Fruit fly (Drosophila melanogaster) whole organism, prepupa: Measurements from ENCODE around the gene CG1578.

ENCODE experiments used
- Blimp-1 ChIP-seq: fragments of 200-800 bp; sonication (Bioruptor generic); optimal IDR thresholded peaks from 3 replicates; lab custom pipeline; 2017; ENCODE audit warnings: missing biosample characterization, missing genetic modification characterization, mild to moderate bottlenecking, moderate library complexity, missing genetic modification reagents
- CG11902 ChIP-seq: fragments of 200-800 bp; sonication (Bioruptor generic); optimal IDR thresholded peaks from 3 replicates; lab custom pipeline; 2016; ENCODE audit warnings: missing biosample characterization, missing genetic modification characterization
- CG15336 ChIP-seq: fragments of 200-800 bp; sonication (Bioruptor generic); IDR thresholded peaks from 2 replicates; pipeline ENCODE4 v1.3.6; 2022; ENCODE audit warnings: missing biosample characterization, missing genetic modification characterization
- CG1621 ChIP-seq: fragments of 200-800 bp; sonication (Bioruptor generic); optimal IDR thresholded peaks from 3 replicates; lab custom pipeline; 2018; ENCODE audit warnings: missing biosample characterization, mild to moderate bottlenecking, missing genetic modification characterization
- CG3032 ChIP-seq: fragments of 200-800 bp; optimal IDR thresholded peaks from 2 replicates; lab custom pipeline; 2019; ENCODE audit warnings: missing biosample characterization, mild to moderate bottlenecking, missing genetic modification characterization, moderate library complexity
- CG32006 ChIP-seq: fragments of 200-800 bp; sonication (Bioruptor generic); optimal IDR thresholded peaks from 3 replicates; lab custom pipeline; 2017; ENCODE audit warnings: missing biosample characterization, mild to moderate bottlenecking, missing genetic modification characterization
- CG34406 ChIP-seq: fragments of 200-800 bp; sonication (Bioruptor generic); optimal IDR thresholded peaks from 3 replicates; lab custom pipeline; 2016; ENCODE audit warnings: missing biosample characterization, missing genetic modification characterization
- CG4318 ChIP-seq: fragments of 200-800 bp; sonication (Bioruptor generic); optimal IDR thresholded peaks from 3 replicates; lab custom pipeline; 2017; ENCODE audit warnings: missing biosample characterization, mild to moderate bottlenecking, missing genetic modification characterization
- CG6163 ChIP-seq: fragments of 200-800 bp; sonication (Bioruptor generic); IDR thresholded peaks from 3 replicates; pipeline ENCODE4 v1.3.6; 2022; ENCODE audit warnings: missing biosample characterization, missing genetic modification characterization
- CG6808 ChIP-seq: fragments of 200-800 bp; sonication (Bioruptor generic); optimal IDR thresholded peaks from 3 replicates; lab custom pipeline; 2017; ENCODE audit warnings: missing biosample characterization, missing genetic modification characterization, mild to moderate bottlenecking, moderate library complexity, missing genetic modification reagents
- CG6854 ChIP-seq: fragments of 200-800 bp; sonication (Bioruptor generic); optimal IDR thresholded peaks from 2 replicates; lab custom pipeline; 2017; ENCODE audit warnings: missing biosample characterization, mild to moderate bottlenecking, missing genetic modification characterization
- CG8119 ChIP-seq: fragments of 200-800 bp; sonication (Bioruptor generic); IDR thresholded peaks from 3 replicates; pipeline ENCODE4 v1.3.6; 2022; ENCODE audit warnings: missing biosample characterization, missing genetic modification characterization
- CG8632 ChIP-seq: fragments of 200-800 bp; sonication (Bioruptor generic); optimal IDR thresholded peaks from 3 replicates; lab custom pipeline; 2016; ENCODE audit warnings: missing biosample characterization, missing genetic modification characterization
- Eip78C ChIP-seq: fragments of 200-800 bp; sonication (Bioruptor generic); peaks from one replicate; lab custom pipeline; 2016; ENCODE audit warnings: missing biosample characterization, missing genetic modification characterization
- Ets21C ChIP-seq: fragments of 200-800 bp; sonication (Bioruptor generic); optimal IDR thresholded peaks from 3 replicates; lab custom pipeline; 2016; ENCODE audit warnings: missing biosample characterization, missing genetic modification characterization
- Hr39 ChIP-seq: fragments of 200-800 bp; sonication (Bioruptor generic); optimal IDR thresholded peaks from 2 replicates; lab custom pipeline; 2016; ENCODE audit warnings: missing biosample characterization, missing genetic modification characterization
- Hr4 ChIP-seq: fragments of 200-800 bp; sonication (Bioruptor generic); optimal IDR thresholded peaks from 3 replicates; lab custom pipeline; 2016; ENCODE audit warnings: missing biosample characterization, missing genetic modification characterization
- Lpt ChIP-seq: fragments of 200-800 bp; sonication (Bioruptor generic); optimal IDR thresholded peaks from 3 replicates; lab custom pipeline; 2016; ENCODE audit warnings: missing biosample characterization, missing genetic modification characterization
- Met ChIP-seq: fragments of 200-800 bp; sonication (Bioruptor generic); optimal IDR thresholded peaks from 3 replicates; lab custom pipeline; 2016; ENCODE audit warnings: missing biosample characterization, missing genetic modification characterization
- OdsH ChIP-seq: fragments of 200-800 bp; sonication (Bioruptor generic); optimal IDR thresholded peaks from 3 replicates; lab custom pipeline; 2016; ENCODE audit warnings: missing biosample characterization, missing genetic modification characterization
- Sox15 ChIP-seq: fragments of 200-800 bp; sonication (Bioruptor generic); optimal IDR thresholded peaks from 3 replicates; lab custom pipeline; 2016; ENCODE audit warnings: missing biosample characterization, missing genetic modification characterization
- achi ChIP-seq: fragments of 200-800 bp; sonication (Bioruptor generic); optimal IDR thresholded peaks from 3 replicates; lab custom pipeline; 2016; ENCODE audit warnings: missing biosample characterization, missing genetic modification characterization
- acj6 ChIP-seq: fragments of 200-800 bp; sonication (Bioruptor generic); optimal IDR thresholded peaks from 3 replicates; lab custom pipeline; 2016; ENCODE audit warnings: missing biosample characterization, missing genetic modification characterization
- cyc ChIP-seq: fragments of 200-800 bp; sonication (Bioruptor generic); optimal IDR thresholded peaks from 3 replicates; lab custom pipeline; 2016; ENCODE audit warnings: missing biosample characterization, missing genetic modification characterization
- eg ChIP-seq: fragments of 200-800 bp; sonication (Bioruptor generic); IDR thresholded peaks from 3 replicates; pipeline ENCODE4 v1.3.6; 2022; ENCODE audit warnings: missing biosample characterization, missing genetic modification characterization
- fd59A ChIP-seq: fragments of 200-800 bp; sonication (Bioruptor generic); optimal IDR thresholded peaks from 2 replicates; lab custom pipeline; 2017; ENCODE audit warnings: missing biosample characterization, mild to moderate bottlenecking, missing genetic modification characterization, missing genetic modification reagents
- fkh ChIP-seq: fragments of 200-800 bp; sonication (Bioruptor generic); optimal IDR thresholded peaks from 3 replicates; lab custom pipeline; 2017; ENCODE audit warnings: missing biosample characterization, mild to moderate bottlenecking, missing genetic modification characterization, moderate library complexity
- lz ChIP-seq: fragments of 200-800 bp; sonication (Bioruptor generic); optimal IDR thresholded peaks from 3 replicates; lab custom pipeline; 2016; ENCODE audit warnings: missing biosample characterization, missing genetic modification characterization
- net ChIP-seq: fragments of 200-800 bp; sonication (Bioruptor generic); optimal IDR thresholded peaks from 3 replicates; lab custom pipeline; 2016; ENCODE audit warnings: missing biosample characterization, missing genetic modification characterization
- ss ChIP-seq, 2 experiments: fragments of 200-800 bp; sonication (Bioruptor generic); optimal IDR thresholded peaks; 2 replicates in 1 of 2; 3 replicates in 1 of 2; lab custom pipeline; 2017 to 2018; ENCODE audit warnings: mild to moderate bottlenecking in 2 of 2, missing biosample characterization in 2 of 2, missing genetic modification characterization in 2 of 2, moderate library complexity in 1 of 2
- svp ChIP-seq: fragments of 200-800 bp; sonication (Bioruptor generic); peaks from one replicate; lab custom pipeline; 2016; ENCODE audit warnings: missing biosample characterization, missing genetic modification characterization
- vri ChIP-seq: fragments of 200-800 bp; sonication (Bioruptor generic); optimal IDR thresholded peaks from 3 replicates; lab custom pipeline; 2016; ENCODE audit warnings: missing biosample characterization, mild to moderate bottlenecking, missing genetic modification characterization

The CG1578 gene

DNA sequence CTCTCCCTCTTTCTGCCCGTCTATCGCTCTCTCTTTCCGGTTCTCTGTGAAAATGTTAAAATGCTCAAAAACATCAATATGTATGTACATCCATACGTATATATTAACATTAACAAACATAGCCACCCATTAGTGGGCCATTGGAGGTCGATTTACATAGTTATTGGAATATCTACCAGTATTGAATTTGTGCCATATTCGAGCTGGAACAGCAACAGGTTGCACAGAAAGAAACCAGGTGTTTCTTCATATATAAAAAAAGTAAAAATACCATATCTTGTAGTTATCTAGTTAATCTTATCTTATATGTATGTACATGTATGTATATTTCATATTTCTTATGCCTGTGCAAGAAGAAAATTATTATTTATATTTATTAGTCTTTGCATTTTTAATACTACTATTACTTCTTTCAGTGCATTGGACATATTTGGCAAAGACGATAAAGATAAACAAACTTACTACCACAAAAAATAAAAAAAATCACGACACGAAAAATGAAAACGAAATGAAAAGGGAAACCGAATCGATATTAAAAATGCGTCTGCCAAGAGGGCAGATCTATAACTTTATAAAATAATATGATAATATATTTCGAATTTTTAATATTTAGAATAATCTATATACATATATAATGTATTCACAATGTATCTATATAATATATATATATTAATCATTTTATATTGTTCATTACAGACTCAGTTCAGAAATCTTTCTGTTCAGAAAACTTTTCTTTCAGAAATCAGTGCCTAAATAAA lies 32.3 kb upstream of the CG1578 start:
- TF ChIP-seq CG8632 (no peak), Hr39 (GFP tag; lab: Kevin White, UChicago) (no peak), ss (GFP tag; optimal IDR thresholded peaks at IDR 0.05; lab: Kevin White, UChicago) (no peak), lz (GFP tag; lab: Kevin White, UChicago) (no peak), Eip78C (peak; percentile 47), eg (GFP tag; lab: Robert Waterston, UW) (no peak), CG6163 (GFP tag; lab: Robert Waterston, UW) (no peak), CG6854 (GFP tag; lab: Kevin White, UChicago) (no peak), Hr4 (no peak), cyc (GFP tag; lab: Kevin White, UChicago) (no peak), fkh (GFP tag; lab: Kevin White, UChicago) (peak; percentile 26), svp (GFP tag; lab: Kevin White, UChicago) (peak; percentile 10), CG34406 (GFP tag; lab: Kevin White, UChicago) (peak; percentile 7), CG4318 (no peak), Blimp-1 (GFP tag; lab: Kevin White, UChicago) (peak; percentile 6), CG3032 (tag; lab: Kevin White, UChicago) (no peak), fd59A (GFP tag; lab: Kevin White, UChicago) (no peak)

DNA sequence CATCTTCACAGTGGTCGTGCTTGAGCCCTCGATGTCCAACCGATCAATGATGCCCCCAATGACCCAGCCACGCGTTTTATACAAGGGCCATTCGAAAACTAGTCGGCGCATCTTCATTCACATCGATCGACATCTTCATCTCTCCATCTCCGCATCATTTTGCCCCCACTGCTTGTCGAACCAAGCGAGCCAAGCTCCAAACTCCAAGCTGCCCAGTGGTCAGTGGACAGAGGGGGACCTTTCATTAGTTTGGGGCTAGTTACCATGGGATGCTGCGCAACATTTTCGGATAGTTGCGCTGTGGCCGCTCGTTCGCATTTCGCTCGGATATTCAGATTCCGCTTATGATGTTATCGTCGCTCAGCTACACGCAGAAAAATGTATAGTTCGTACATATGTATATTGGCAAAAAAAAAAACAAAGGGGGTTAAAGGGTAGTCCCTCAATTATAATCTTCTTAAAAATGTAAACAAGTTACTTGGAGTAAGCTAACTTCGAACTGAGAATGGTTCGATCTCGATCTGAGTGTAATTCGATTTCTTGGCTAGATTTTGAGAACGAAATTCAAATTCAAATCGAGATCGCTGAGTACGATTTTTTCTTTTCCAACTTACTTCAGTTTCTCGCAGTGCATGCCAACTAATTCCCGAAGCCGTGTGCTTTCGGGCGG lies 29.8 kb upstream of the CG1578 start, which contains the start of gene CG15740:
Gene CG15740, minus strand, starts transcription at position 51 of the 670 bp plus-strand sequence.
- TF ChIP-seq Hr4 = peak; percentile 4
- no peak for TF ChIP-seq CG32006 (GFP tag; lab: Kevin White, UChicago)
- peak; percentile 68 for TF ChIP-seq Eip78C
- TF ChIP-seq OdsH = peak; percentile 1
- TF ChIP-seq CG6163 (GFP tag; lab: Robert Waterston, UW) = 0 out of 3 replicates have a peak, but pooled peaks have one; percentile 24
- peak; percentile 36 for TF ChIP-seq CG15336 (GFP tag; lab: Robert Waterston, UW)

DNA sequence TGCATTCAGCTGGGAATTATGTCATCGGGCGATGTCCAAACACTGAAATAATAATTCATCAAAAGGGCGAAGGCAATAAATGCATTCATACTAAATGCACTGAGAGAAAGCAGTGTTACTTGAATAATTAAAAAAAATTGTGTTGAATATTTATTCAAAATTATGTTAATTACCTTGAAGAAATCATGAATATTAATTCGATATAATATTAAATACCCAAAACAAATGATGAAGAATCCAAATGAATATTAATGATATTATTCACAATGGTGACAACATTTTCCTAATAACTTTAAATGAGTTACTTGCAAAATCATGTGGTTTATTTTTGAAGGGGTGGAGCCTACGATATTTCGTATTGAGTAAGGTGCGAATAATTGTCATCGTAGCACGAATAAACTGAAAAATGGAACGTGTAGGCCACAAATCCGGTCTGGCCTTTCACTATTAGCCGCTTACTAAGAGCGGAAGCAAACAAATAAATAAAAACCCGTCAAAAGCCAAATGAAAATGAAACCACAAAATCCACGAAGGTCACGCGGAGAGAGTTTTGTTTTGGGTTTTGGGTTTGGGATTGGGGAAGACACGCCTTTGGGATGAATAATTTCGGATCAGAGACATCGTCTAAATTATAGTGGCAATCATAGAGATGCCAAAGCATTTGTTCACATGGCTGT lies 25.5 kb upstream of the CG1578 start:
- TF ChIP-seq net (no peak), CG8119 (no peak), Eip78C (peak; percentile 14)

DNA sequence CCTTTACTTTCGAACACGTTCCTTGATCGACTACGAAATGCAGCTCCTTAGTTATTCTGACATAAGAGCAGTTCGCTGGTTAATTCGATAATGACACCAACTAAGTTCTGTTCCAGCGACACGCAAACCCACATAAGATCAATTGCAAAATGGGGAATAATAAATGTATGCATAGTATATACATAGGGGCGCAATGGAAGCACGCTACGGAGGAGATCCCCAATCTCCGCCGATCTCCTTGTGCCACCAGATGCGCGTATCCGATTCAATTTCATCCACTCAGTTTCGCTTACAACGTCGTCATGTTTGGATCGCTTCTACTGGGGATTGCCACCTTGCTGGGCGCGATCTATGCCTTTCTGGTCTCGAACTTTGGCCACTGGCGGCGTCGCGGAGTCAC lies 23.0 kb upstream of the CG1578 start, which contains the start of gene Cyp28c1:
Gene Cyp28c1, plus strand, starts transcription at position 301 of the 400 bp plus-strand sequence.
- TF ChIP-seq achi (GFP tag; lab: Kevin White, UChicago) (no peak), CG6808 (GFP tag; lab: Kevin White, UChicago) (no peak), Sox15 (no peak), CG6163 (GFP tag; lab: Robert Waterston, UW) (no peak), CG3032 (tag; lab: Kevin White, UChicago) (no peak), Met (GFP tag; lab: Kevin White, UChicago) (no peak), Ets21C (GFP tag; lab: Kevin White, UChicago) (no peak), CG8632 (no peak), CG6854 (GFP tag; lab: Kevin White, UChicago) (no peak), Lpt (GFP tag; lab: Kevin White, UChicago) (no peak), net (no peak), CG11902 (GFP tag; lab: Kevin White, UChicago) (no peak), acj6 (GFP tag; lab: Kevin White, UChicago) (no peak), eg (GFP tag; lab: Robert Waterston, UW) (no peak), CG1621 (tag; lab: Kevin White, UChicago) (no peak), vri (GFP tag; lab: Kevin White, UChicago) (no peak)
